Worm (Caenorhabditis elegans): ENCODE measurements around the gene R105.1.

The R105.1 gene

ce11 chrIV:4669242-4669641, 35.7 kb downstream of the R105.1 start, which contains the start of gene F29B9.12:
F29B9.12 (plus strand) TSS chrIV:4669542.
- no peak for TF ChIP-seq ztf-25 (GFP tag; IDR thresholded peaks at IDR 0.05)
- no peak for TF ChIP-seq sdz-38 (tag; optimal IDR thresholded peaks at IDR 0.05)
- no peak for TF ChIP-seq Y79H2A.3 (GFP tag; conservative IDR thresholded peaks at IDR 0.05)
- no peak for TF ChIP-seq bed-1 (GFP tag; IDR thresholded peaks at IDR 0.05)
- no peak for TF ChIP-seq F10E7.11 (tag; optimal IDR thresholded peaks at IDR 0.05)
- TF ChIP-seq ceh-91 (GFP tag; IDR thresholded peaks at IDR 0.05), result no peak
- TF ChIP-seq rcor-1 (GFP tag; IDR thresholded peaks at IDR 0.05), result no peak
- no peak for TF ChIP-seq unc-130 (GFP tag; optimal IDR thresholded peaks at IDR 0.05)
- TF ChIP-seq lin-35 (GFP tag; optimal IDR thresholded peaks at IDR 0.05), result no peak
- TF ChIP-seq sptf-2 (GFP tag; optimal IDR thresholded peaks at IDR 0.05), result no peak
- no peak for TF ChIP-seq madf-3 (GFP tag; IDR thresholded peaks at IDR 0.05)
- TF ChIP-seq nfyb-1 (GFP tag; IDR thresholded peaks at IDR 0.05), result no peak
- no peak for TF ChIP-seq hsf-1 (GFP tag; IDR thresholded peaks at IDR 0.05)
- no peak for TF ChIP-seq D2030.7 (GFP tag; IDR thresholded peaks at IDR 0.05)
- no peak for TF ChIP-seq F49E8.2 (tag; optimal IDR thresholded peaks at IDR 0.05; ENCODE audit: insufficient read depth)

ce11 chrIV:4673332-4673731, 39.8 kb downstream of the R105.1 start:
- TF ChIP-seq mxl-1 (tag; optimal IDR thresholded peaks at IDR 0.05) (no peak), gei-17 (GFP tag; optimal IDR thresholded peaks at IDR 0.05) (no peak), dpl-1 (GFP tag; optimal IDR thresholded peaks at IDR 0.05) (no peak), tbp1 (GFP tag; optimal IDR thresholded peaks at IDR 0.05) (no peak), nhr-179 (tag; optimal IDR thresholded peaks at IDR 0.05) (no peak), snpc-1.3 (tag; optimal IDR thresholded peaks at IDR 0.05; ENCODE audit: insufficient read depth) (no peak), somi-1 (GFP tag; optimal IDR thresholded peaks at IDR 0.05) (no peak), rcor-1 (GFP tag; IDR thresholded peaks at IDR 0.05) (no peak), attf-5 (GFP tag; optimal IDR thresholded peaks at IDR 0.05) (no peak), sea-2 (GFP tag; IDR thresholded peaks at IDR 0.05) (no peak), hlh-26 (GFP tag; conservative IDR thresholded peaks at IDR 0.05) (no peak)

- no peak for TF ChIP-seq die-1 (tag; optimal IDR thresholded peaks at IDR 0.05)
- TF ChIP-seq zfh-2 (GFP tag; conservative IDR thresholded peaks at IDR 0.05), result peak; percentile 55; the same call in 1 of the 2 replicates
Measured at ce11 chrIV:4674322-4674721, 40.8 kb downstream of the R105.1 start.

ce11 chrIV:4678718-4679117, 45.2 kb downstream of the R105.1 start, which contains the start of gene kin-36:
kin-36 (plus strand) TSS chrIV:4679018.
- no peak for TF ChIP-seq atf-7 (tag; optimal IDR thresholded peaks at IDR 0.05)
- no peak for TF ChIP-seq attf-5 (GFP tag; optimal IDR thresholded peaks at IDR 0.05)
- TF ChIP-seq nhr-179 (tag; optimal IDR thresholded peaks at IDR 0.05), result no peak
- no peak for TF ChIP-seq F55B11.4 (tag; optimal IDR thresholded peaks at IDR 0.05; ENCODE audit: borderline replicate concordance, insufficient read depth)
- no peak for TF ChIP-seq madf-8 (GFP tag; conservative IDR thresholded peaks at IDR 0.05)
- no peak for TF ChIP-seq hlh-12 (tag; optimal IDR thresholded peaks at IDR 0.05)
- TF ChIP-seq bed-2 (GFP tag; IDR thresholded peaks at IDR 0.05), result no peak
- TF ChIP-seq tlf-1 (GFP tag; optimal IDR thresholded peaks at IDR 0.05), result no peak
- TF ChIP-seq rec-8 (tag; optimal IDR thresholded peaks at IDR 0.05), result no peak
- TF ChIP-seq ceh-100 (GFP tag; IDR thresholded peaks at IDR 0.05), result no peak
- TF ChIP-seq nfya-2 (GFP tag; IDR thresholded peaks at IDR 0.05), result no peak
- TF ChIP-seq Y56A3A.18 (GFP tag; IDR thresholded peaks at IDR 0.05), result no peak
- TF ChIP-seq F57A8.1 (GFP tag; optimal IDR thresholded peaks at IDR 0.05), result no peak
- no peak for TF ChIP-seq tbp1 (GFP tag; optimal IDR thresholded peaks at IDR 0.05)
- no peak for TF ChIP-seq Y53F4B.3 (GFP tag; IDR thresholded peaks at IDR 0.05)
- TF ChIP-seq ets-4 (GFP tag; optimal IDR thresholded peaks at IDR 0.05), result no peak
- TF ChIP-seq nfya-1 (tag; optimal IDR thresholded peaks at IDR 0.05; ENCODE audit: borderline replicate concordance, insufficient read depth), result no peak
- TF ChIP-seq Y67H2A.10 (GFP tag; conservative IDR thresholded peaks at IDR 0.05), result no peak
